Worm (Caenorhabditis elegans) whole organism, L4 larva: ENCODE results near the gene C15H11.13.

Experiments used
- D1046.2 ChIP-seq: fragments of 200-800 bp; sonication (Bioruptor generic); IDR thresholded peaks from 2 replicates; pipeline ENCODE4 v1.3.6; 2022; ENCODE audit warnings: missing genetic modification characterization, missing compliant biosample characterization
- F10B5.3 ChIP-seq: sonication (generic microtip); optimal IDR thresholded peaks from 2 replicates; lab custom pipeline; 2016; ENCODE audit warnings: mild to moderate bottlenecking, missing genetic modification characterization, missing compliant biosample characterization
- F49E8.2 ChIP-seq: sonication (generic microtip); optimal IDR thresholded peaks from 2 replicates; lab custom pipeline; 2016; ENCODE audit warnings: missing compliant biosample characterization, mild to moderate bottlenecking, missing genetic modification characterization, borderline replicate concordance
- R02D3.7 ChIP-seq: fragments of 150-350 bp; sonication (generic microtip); optimal IDR thresholded peaks from 3 replicates; lab custom pipeline; 2014; ENCODE audit warnings: missing biosample characterization, missing genetic modification characterization
- T20F7.1 ChIP-seq: fragments of 200-800 bp; sonication (Bioruptor generic); optimal IDR thresholded peaks from 2 replicates; lab custom pipeline; 2018; ENCODE audit warnings: mild to moderate bottlenecking, missing genetic modification characterization, missing compliant biosample characterization
- Y5F2A.4 ChIP-seq: fragments of 200-800 bp; sonication (Bioruptor generic); optimal IDR thresholded peaks from 2 replicates; lab custom pipeline; 2018; ENCODE audit warnings: mild to moderate bottlenecking, missing genetic modification characterization, missing compliant biosample characterization
- Y75B8A.6 ChIP-seq: fragments of 200-800 bp; sonication (Bioruptor generic); IDR thresholded peaks from 2 replicates; pipeline ENCODE4 v1.3.6; 2022; ENCODE audit warnings: missing genetic modification reagents, missing genetic modification characterization, missing compliant biosample characterization
- aha-1 ChIP-seq: fragments of 150-350 bp; peaks from one replicate; lab custom pipeline; 2014; ENCODE audit warnings: missing biosample characterization, missing genetic modification characterization
- aly-2 ChIP-seq: sonication (generic microtip); optimal IDR thresholded peaks from 2 replicates; lab custom pipeline; 2018; ENCODE audit warnings: missing biosample characterization, missing genetic modification characterization
- ceh-62 ChIP-seq: sonication (generic microtip); optimal IDR thresholded peaks from 2 replicates; lab custom pipeline; 2017; ENCODE audit warnings: missing biosample characterization, missing genetic modification characterization
- cey-2 ChIP-seq: sonication (generic microtip); optimal IDR thresholded peaks from 3 replicates; lab custom pipeline; 2017; ENCODE audit warnings: missing genetic modification characterization, mild to moderate bottlenecking, missing compliant biosample characterization, antibody characterized with exemption, borderline replicate concordance; ENCODE audit not compliant: insufficient read depth
- ctbp-1 ChIP-seq: fragments of 200-800 bp; sonication (Bioruptor generic); IDR thresholded peaks from 2 replicates; pipeline ENCODE4 v1.3.6; 2022; ENCODE audit warnings: missing genetic modification reagents, missing genetic modification characterization, missing compliant biosample characterization
- daf-12 ChIP-seq: fragments of 150-350 bp; optimal IDR thresholded peaks from 2 replicates; lab custom pipeline; 2014; ENCODE audit warnings: missing biosample characterization, missing genetic modification reagents, missing genetic modification characterization
- daf-16 ChIP-seq, 3 experiments: sonication (generic microtip); optimal IDR thresholded peaks; 2 replicates each; lab custom pipeline; 2016 to 2017; ENCODE audit warnings: missing genetic modification characterization in 3 of 3, missing genetic modification reagents in 3 of 3, mild to moderate bottlenecking in 2 of 3, missing compliant biosample characterization in 2 of 3, missing biosample characterization in 1 of 3, moderate library complexity in 1 of 3
- dmd-9 ChIP-seq: fragments of 200-800 bp; sonication (Bioruptor generic); IDR thresholded peaks from 2 replicates; pipeline ENCODE4 v1.3.6; 2022; ENCODE audit warnings: missing genetic modification reagents, missing genetic modification characterization, missing compliant biosample characterization
- dve-1 ChIP-seq: sonication (generic microtip); optimal IDR thresholded peaks from 2 replicates; lab custom pipeline; 2017; ENCODE audit warnings: antibody characterized with exemption, mild to moderate bottlenecking, missing genetic modification characterization, missing compliant biosample characterization; ENCODE audit not compliant: insufficient read depth
- hif-1 ChIP-seq, 2 experiments: sonication (generic microtip); optimal IDR thresholded peaks; 2 replicates each; lab custom pipeline; 2016 to 2017; ENCODE audit warnings: missing compliant biosample characterization in 2 of 2, missing genetic modification characterization in 2 of 2, missing genetic modification reagents in 2 of 2, missing genotype in 2 of 2, mild to moderate bottlenecking in 1 of 2
- hlh-11 ChIP-seq: fragments of 200-800 bp; sonication (Bioruptor generic); optimal IDR thresholded peaks from 2 replicates; lab custom pipeline; 2018; ENCODE audit warnings: mild to moderate bottlenecking, missing genetic modification characterization, missing compliant biosample characterization
- hlh-30 ChIP-seq: sonication (generic microtip); optimal IDR thresholded peaks from 2 replicates; lab custom pipeline; 2017; ENCODE audit warnings: antibody characterized with exemption, mild to moderate bottlenecking, missing genetic modification characterization, missing compliant biosample characterization; ENCODE audit not compliant: insufficient read depth
- lin-1 ChIP-seq: fragments of 200-800 bp; sonication (Bioruptor generic); IDR thresholded peaks from 2 replicates; pipeline ENCODE4 v1.3.6; 2022; ENCODE audit warnings: missing genetic modification reagents, missing genetic modification characterization, missing compliant biosample characterization
- lin-13 ChIP-seq: fragments of 150-350 bp; optimal IDR thresholded peaks from 2 replicates; lab custom pipeline; 2014; ENCODE audit warnings: missing biosample characterization, missing genetic modification reagents, missing genetic modification characterization
- lin-15B ChIP-seq: fragments of 150-350 bp; sonication (generic microtip); optimal IDR thresholded peaks from 3 replicates; lab custom pipeline; 2014; ENCODE audit warnings: missing biosample characterization, missing genetic modification characterization
- lin-38 ChIP-seq: fragments of 200-800 bp; sonication (Bioruptor generic); IDR thresholded peaks from 2 replicates; pipeline ENCODE4 v1.3.6; 2022; ENCODE audit warnings: missing genetic modification reagents, missing genetic modification characterization, missing compliant biosample characterization
- lin-39 ChIP-seq: fragments of 150-350 bp; optimal IDR thresholded peaks from 2 replicates; lab custom pipeline; 2014; ENCODE audit warnings: missing biosample characterization, missing genetic modification reagents, missing genetic modification characterization
- mdl-1 ChIP-seq, 2 experiments: fragments of 150-350 bp in 1 of 2; sonication (generic microtip) in 1 of 2; optimal IDR thresholded peaks; 2 replicates each; lab custom pipeline; 2014 to 2017; ENCODE audit warnings: missing biosample characterization in 2 of 2, missing genetic modification characterization in 2 of 2
- mep-1 ChIP-seq: fragments of 150-350 bp; sonication (generic microtip); optimal IDR thresholded peaks from 3 replicates; lab custom pipeline; 2014; ENCODE audit warnings: missing biosample characterization, missing genetic modification characterization
- mes-2 ChIP-seq: sonication (generic microtip); optimal IDR thresholded peaks from 2 replicates; lab custom pipeline; 2016; ENCODE audit warnings: missing genotype, mild to moderate bottlenecking, missing genetic modification characterization, missing compliant biosample characterization; ENCODE audit not compliant: poor library complexity, severe bottlenecking
- mxl-3 ChIP-seq: fragments of 200-800 bp; sonication (Bioruptor generic); optimal IDR thresholded peaks from 2 replicates; lab custom pipeline; 2018; ENCODE audit warnings: mild to moderate bottlenecking, missing genetic modification characterization, missing compliant biosample characterization
- nhr-10 ChIP-seq: fragments of 150-350 bp; optimal IDR thresholded peaks from 2 replicates; lab custom pipeline; 2014; ENCODE audit warnings: missing biosample characterization, missing genetic modification characterization
- nhr-102 ChIP-seq: sonication (generic microtip); optimal IDR thresholded peaks from 2 replicates; lab custom pipeline; 2016; ENCODE audit warnings: mild to moderate bottlenecking, missing genetic modification characterization, moderate library complexity, missing compliant biosample characterization
- nhr-237 ChIP-seq: sonication (generic microtip); optimal IDR thresholded peaks from 2 replicates; lab custom pipeline; 2017; ENCODE audit warnings: missing biosample characterization, missing genetic modification characterization
- nhr-25 ChIP-seq: sonication (generic microtip); optimal IDR thresholded peaks from 2 replicates; lab custom pipeline; 2017; ENCODE audit warnings: missing genetic modification characterization, mild to moderate bottlenecking, missing compliant biosample characterization, antibody characterized with exemption, moderate library complexity, borderline replicate concordance; ENCODE audit not compliant: insufficient read depth
- nhr-28 ChIP-seq: fragments of 150-350 bp; optimal IDR thresholded peaks from 2 replicates; lab custom pipeline; 2014; ENCODE audit warnings: missing biosample characterization, missing genetic modification characterization
- nhr-42 ChIP-seq: fragments of 200-800 bp; sonication (Bioruptor generic); IDR thresholded peaks from 2 replicates; pipeline ENCODE4 v1.3.6; 2022; ENCODE audit warnings: missing genetic modification characterization, missing compliant biosample characterization
- nhr-48 ChIP-seq: sonication (generic microtip); optimal IDR thresholded peaks from 2 replicates; lab custom pipeline; 2016; ENCODE audit warnings: mild to moderate bottlenecking, missing genetic modification characterization, missing compliant biosample characterization
- nhr-76 ChIP-seq: fragments of 150-350 bp; optimal IDR thresholded peaks from 2 replicates; lab custom pipeline; 2014; ENCODE audit warnings: missing biosample characterization, missing genetic modification characterization
- pqm-1 ChIP-seq: sonication (generic microtip); optimal IDR thresholded peaks from 2 replicates; lab custom pipeline; 2017; ENCODE audit warnings: missing biosample characterization, missing genetic modification characterization
- rbr-2 ChIP-seq: sonication (generic microtip); optimal IDR thresholded peaks from 2 replicates; lab custom pipeline; 2016; ENCODE audit warnings: missing genotype, missing genetic modification characterization, missing compliant biosample characterization
- saeg-2 ChIP-seq: fragments of 200-800 bp; sonication (Bioruptor generic); IDR thresholded peaks from 2 replicates; pipeline ENCODE4 v1.3.6; 2022; ENCODE audit warnings: missing genetic modification reagents, missing genetic modification characterization, missing compliant biosample characterization
- sdz-12 ChIP-seq: fragments of 200-800 bp; sonication (Bioruptor generic); optimal IDR thresholded peaks from 2 replicates; lab custom pipeline; 2018; ENCODE audit warnings: mild to moderate bottlenecking, missing genetic modification characterization, missing compliant biosample characterization
- set-16 ChIP-seq: fragments of 200-800 bp; sonication (Bioruptor generic); IDR thresholded peaks from 2 replicates; pipeline ENCODE4 v1.3.6; 2022; ENCODE audit warnings: missing genetic modification reagents, missing genetic modification characterization, missing compliant biosample characterization
- spr-3 ChIP-seq: fragments of 200-800 bp; sonication (Bioruptor generic); optimal IDR thresholded peaks from 2 replicates; lab custom pipeline; 2018; ENCODE audit warnings: mild to moderate bottlenecking, missing genetic modification characterization, missing compliant biosample characterization
- tag-97 ChIP-seq: fragments of 200-800 bp; sonication (Bioruptor generic); IDR thresholded peaks from 2 replicates; pipeline ENCODE4 v1.3.6; 2022; ENCODE audit warnings: missing genetic modification characterization, missing compliant biosample characterization
- tra-1 ChIP-seq: fragments of 200-800 bp; sonication (Bioruptor generic); IDR thresholded peaks from 2 replicates; pipeline ENCODE4 v1.3.6; 2022; ENCODE audit warnings: missing genetic modification reagents, missing genetic modification characterization, missing compliant biosample characterization
- unc-130 ChIP-seq: sonication (generic microtip); optimal IDR thresholded peaks from 2 replicates; lab custom pipeline; 2016; ENCODE audit warnings: missing genetic modification reagents, missing genetic modification characterization, missing compliant biosample characterization
- vab-7 ChIP-seq: fragments of 200-800 bp; sonication (Bioruptor generic); IDR thresholded peaks from 2 replicates; pipeline ENCODE4 v1.3.6; 2022; ENCODE audit warnings: missing genetic modification reagents, missing genetic modification characterization, missing compliant biosample characterization
- zfp-2 ChIP-seq: sonication (generic microtip); optimal IDR thresholded peaks from 2 replicates; lab custom pipeline; 2016; ENCODE audit warnings: mild to moderate bottlenecking, missing genetic modification characterization, missing compliant biosample characterization
- zfp-3 ChIP-seq: fragments of 200-800 bp; sonication (Bioruptor generic); conservative IDR thresholded peaks from 2 replicates; pipeline ENCODE4 v1.3.6; 2022; ENCODE audit warnings: missing genetic modification reagents, missing genetic modification characterization, missing compliant biosample characterization

The C15H11.13 gene

ce11 chrV:14355738-14356368 lies 39.0 kb upstream of the C15H11.13 start, which contains the start of gene cyn-1 (continued):
- TF ChIP-seq nhr-102 (tag; lab: Kevin White, UChicago) (peak; percentile 71), spr-3 (GFP tag; lab: Kevin White, UChicago) (peak; percentile 17), nhr-42 (no peak), ceh-62 (tag; lab: Kevin White, UChicago) (no peak), sdz-12 (no peak), zfp-2 (no peak), D1046.2 (GFP tag; lab: Robert Waterston, UW) (no peak), hlh-30 (tag; lab: Kevin White, UChicago) (peak; percentile 52), tag-97 (GFP tag; lab: Robert Waterston, UW) (no peak), dmd-9 (GFP tag; lab: Robert Waterston, UW) (no peak), nhr-28 (peak; percentile 51), ctbp-1 (GFP tag; lab: Robert Waterston, UW) (no peak; the same call in 1 of the 2 replicates), lin-39 (tag; lab: Kevin White, UChicago) (no peak), vab-7 (no peak), rbr-2 (peak; percentile 73), aha-1 (tag; lab: Kevin White, UChicago) (peak; percentile 31), mep-1 (tag; lab: Kevin White, UChicago) (peak; percentile 86), mxl-3 (GFP tag; lab: Kevin White, UChicago) (no peak), lin-1 (GFP tag; lab: Robert Waterston, UW) (no peak), aly-2 (no peak), dve-1 (tag; lab: Kevin White, UChicago) (peak; percentile 85), mdl-1 (tag; optimal IDR thresholded peaks at IDR 0.05; lab: Kevin White, UChicago) (peak in 1 of 2 experiments; percentile 20), nhr-237 (tag; lab: Kevin White, UChicago) (no peak), daf-16 (GFP tag; optimal IDR thresholded peaks at IDR 0.05; lab: Kevin White, UChicago) (no peak), daf-16 (tag; optimal IDR thresholded peaks at IDR 0.05; lab: Kevin White, UChicago) (peak; percentile 20), daf-12 (tag; lab: Kevin White, UChicago) (no peak), cey-2 (tag; lab: Kevin White, UChicago) (no peak), saeg-2 (GFP tag; lab: Robert Waterston, UW) (no peak), mes-2 (tag; lab: Kevin White, UChicago) (peak; percentile 93), hif-1 (tag; optimal IDR thresholded peaks at IDR 0.05; lab: Kevin White, UChicago) (peak in 1 of 2 experiments; percentile 25), T20F7.1 (GFP tag; lab: Kevin White, UChicago) (peak; percentile 72), nhr-76 (tag; lab: Kevin White, UChicago) (no peak), hlh-11 (tag; lab: Kevin White, UChicago) (peak; percentile 66), lin-38 (GFP tag; lab: Robert Waterston, UW) (peak; percentile 84), set-16 (GFP tag; lab: Robert Waterston, UW) (no peak), pqm-1 (tag; lab: Kevin White, UChicago) (no peak), F10B5.3 (tag; lab: Kevin White, UChicago) (peak; percentile 40), F49E8.2 (tag; lab: Kevin White, UChicago) (peak; percentile 1)

ce11 chrV:14358577-14358976 lies 36.3 kb upstream of the C15H11.13 start, which contains the start of gene Y49A3A.4:
Y49A3A.4 (minus strand) TSS chrV:14358890.
- peak; percentile 11 for TF ChIP-seq spr-3 (GFP tag; lab: Kevin White, UChicago)
- no peak for TF ChIP-seq lin-15B (tag; lab: Kevin White, UChicago)
- TF ChIP-seq mes-2 (tag; lab: Kevin White, UChicago), result peak; percentile 39
- TF ChIP-seq zfp-3 (GFP tag; lab: Robert Waterston, UW), result no peak
- no peak for TF ChIP-seq nhr-25 (tag; lab: Kevin White, UChicago)
- TF ChIP-seq hlh-11 (tag; lab: Kevin White, UChicago), result peak; percentile 23
- TF ChIP-seq tra-1 (GFP tag; lab: Robert Waterston, UW), result no peak
- TF ChIP-seq lin-1 (GFP tag; lab: Robert Waterston, UW), result no peak
- TF ChIP-seq hlh-30 (tag; lab: Kevin White, UChicago), result peak; percentile 35
- peak; percentile 21 for TF ChIP-seq mep-1 (tag; lab: Kevin White, UChicago)
- TF ChIP-seq nhr-48 (tag; lab: Kevin White, UChicago), result no peak
- TF ChIP-seq Y75B8A.6, result no peak
- peak; percentile 0 for TF ChIP-seq Y5F2A.4 (GFP tag; lab: Kevin White, UChicago)
- peak; percentile 19 for TF ChIP-seq dve-1 (tag; lab: Kevin White, UChicago)
- TF ChIP-seq lin-13, result no peak
- TF ChIP-seq R02D3.7 (tag; lab: Kevin White, UChicago), result no peak
- no peak for TF ChIP-seq unc-130 (GFP tag; lab: Kevin White, UChicago)
- TF ChIP-seq nhr-10, result no peak
